Worm (Caenorhabditis elegans): ENCODE results near the gene F19C7.3.

DNA sequence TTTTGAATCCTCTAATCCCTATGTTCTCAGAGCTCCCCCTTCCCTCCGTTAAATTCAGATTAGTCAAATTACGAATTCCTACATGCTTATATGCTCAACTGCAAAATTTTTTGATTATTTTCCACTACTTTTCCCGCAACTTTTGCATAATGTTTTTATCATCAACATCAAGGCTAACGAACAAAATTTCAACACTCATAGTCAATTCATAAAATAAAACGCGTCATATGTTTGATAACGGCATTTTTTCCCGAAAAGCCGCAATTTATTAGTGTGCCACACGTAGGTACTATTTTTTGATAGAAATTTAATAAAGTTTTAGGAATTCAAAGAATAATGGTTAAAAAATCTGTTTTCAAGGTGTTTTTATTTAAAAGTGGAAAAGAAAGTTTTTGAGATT lies 37.8 kb upstream of the F19C7.3 start:
- TF ChIP-seq W03F9.2 (tag; optimal IDR thresholded peaks at IDR 0.05): no peak
- TF ChIP-seq him-1 (tag; optimal IDR thresholded peaks at IDR 0.05): no peak
